Worm (Caenorhabditis elegans) whole organism, mixed stage, embryonic: ENCODE data around the gene C09F5.1.

ENCODE experiments used
- M03D4.4 ChIP-seq: sonication (generic microtip); optimal IDR thresholded peaks from 2 replicates; lab custom pipeline; 2017; ENCODE audit warnings: mild to moderate bottlenecking, missing genetic modification characterization, missing compliant biosample characterization
- blmp-1 ChIP-seq: fragments of 150-350 bp; optimal IDR thresholded peaks from 2 replicates; lab custom pipeline; 2014; ENCODE audit warnings: missing biosample characterization, missing genetic modification characterization
- ceh-39 ChIP-seq: fragments of 150-350 bp; optimal IDR thresholded peaks from 2 replicates; lab custom pipeline; 2014; ENCODE audit warnings: missing biosample characterization, missing genetic modification characterization
- ceh-43 ChIP-seq: fragments of 200-800 bp; sonication (Bioruptor generic); optimal IDR thresholded peaks from 2 replicates; lab custom pipeline; 2018; ENCODE audit warnings: mild to moderate bottlenecking, missing genetic modification characterization, moderate library complexity, missing compliant biosample characterization
- ceh-83 ChIP-seq: fragments of 200-800 bp; sonication (Bioruptor generic); optimal IDR thresholded peaks from 2 replicates; lab custom pipeline; 2018; ENCODE audit warnings: mild to moderate bottlenecking, missing genetic modification characterization, missing compliant biosample characterization
- ces-1 ChIP-seq: fragments of 150-350 bp; optimal IDR thresholded peaks from 2 replicates; lab custom pipeline; 2014; ENCODE audit warnings: missing biosample characterization, missing genetic modification reagents, missing genetic modification characterization
- cnd-1 ChIP-seq: fragments of 200-800 bp; sonication (Bioruptor generic); optimal IDR thresholded peaks from 2 replicates; lab custom pipeline; 2018; ENCODE audit warnings: mild to moderate bottlenecking, missing genetic modification characterization, missing compliant biosample characterization
- drap-1 ChIP-seq: fragments of 200-800 bp; sonication (Bioruptor generic); optimal IDR thresholded peaks from 3 replicates; lab custom pipeline; 2018; ENCODE audit warnings: mild to moderate bottlenecking, missing genetic modification characterization, missing compliant biosample characterization
- elt-3 ChIP-seq: fragments of 150-350 bp; optimal IDR thresholded peaks from 2 replicates; lab custom pipeline; 2014; ENCODE audit warnings: missing biosample characterization, missing genetic modification characterization
- ham-2 ChIP-seq: fragments of 200-800 bp; sonication (Bioruptor generic); optimal IDR thresholded peaks from 2 replicates; lab custom pipeline; 2018; ENCODE audit warnings: mild to moderate bottlenecking, missing genetic modification characterization, missing compliant biosample characterization
- hlh-1 ChIP-seq: fragments of 150-350 bp; optimal IDR thresholded peaks from 2 replicates; lab custom pipeline; 2014; ENCODE audit warnings: missing biosample characterization, missing genetic modification reagents, missing genetic modification characterization
- lin-13 ChIP-seq: fragments of 150-350 bp; optimal IDR thresholded peaks from 2 replicates; lab custom pipeline; 2014; ENCODE audit warnings: missing biosample characterization, missing genetic modification characterization
- lin-32 ChIP-seq: fragments of 200-800 bp; sonication (Bioruptor generic); optimal IDR thresholded peaks from 2 replicates; lab custom pipeline; 2018; ENCODE audit warnings: mild to moderate bottlenecking, missing genetic modification characterization, missing compliant biosample characterization
- lsy-2 ChIP-seq: fragments of 150-350 bp; optimal IDR thresholded peaks from 2 replicates; lab custom pipeline; 2014; ENCODE audit warnings: missing biosample characterization, missing genetic modification characterization
- mep-1 ChIP-seq: fragments of 150-350 bp; optimal IDR thresholded peaks from 2 replicates; lab custom pipeline; 2017; ENCODE audit warnings: missing biosample characterization, missing genetic modification reagents, missing genetic modification characterization, inconsistent platforms
- mls-2 ChIP-seq: sonication (generic microtip); optimal IDR thresholded peaks from 2 replicates; lab custom pipeline; 2016; ENCODE audit warnings: mild to moderate bottlenecking, missing genetic modification characterization, moderate library complexity, missing compliant biosample characterization
- nhr-12 ChIP-seq: fragments of 150-350 bp; optimal IDR thresholded peaks from 2 replicates; lab custom pipeline; 2014; ENCODE audit warnings: missing biosample characterization, missing genetic modification characterization
- pha-4 ChIP-seq: fragments of 150-350 bp; optimal IDR thresholded peaks from 2 replicates; lab custom pipeline; 2018; ENCODE audit warnings: missing biosample characterization, missing genetic modification reagents, missing genetic modification characterization
- sem-2 ChIP-seq: fragments of 200-800 bp; sonication (Bioruptor generic); optimal IDR thresholded peaks from 2 replicates; lab custom pipeline; 2018; ENCODE audit warnings: mild to moderate bottlenecking, missing genetic modification characterization, missing compliant biosample characterization
- snpc-4 ChIP-seq: fragments of 150-350 bp; optimal IDR thresholded peaks from 2 replicates; lab custom pipeline; 2014; ENCODE audit warnings: missing biosample characterization, missing genetic modification characterization
- sptf-1 ChIP-seq: sonication (generic microtip); optimal IDR thresholded peaks from 2 replicates; lab custom pipeline; 2017; ENCODE audit warnings: mild to moderate bottlenecking, missing genetic modification characterization, moderate library complexity, missing compliant biosample characterization
- unc-39 ChIP-seq: fragments of 150-350 bp; optimal IDR thresholded peaks from 2 replicates; lab custom pipeline; 2014; ENCODE audit warnings: missing biosample characterization, missing genetic modification characterization
- unc-62 ChIP-seq: fragments of 150-350 bp; optimal IDR thresholded peaks from 2 replicates; lab custom pipeline; 2014; ENCODE audit warnings: missing biosample characterization, missing genetic modification reagents, missing genetic modification characterization
- zip-8 ChIP-seq: fragments of 150-350 bp; optimal IDR thresholded peaks from 2 replicates; lab custom pipeline; 2014; ENCODE audit warnings: missing biosample characterization, missing genetic modification characterization
- ztf-11 ChIP-seq: fragments of 150-350 bp; optimal IDR thresholded peaks from 2 replicates; lab custom pipeline; 2014; ENCODE audit warnings: missing biosample characterization, missing genetic modification characterization

Gene C09F5.1

ce11 chrIII:691933-692332 is 33.4 kb downstream of the C09F5.1 start, which contains the start of gene W02B3.7:
Gene W02B3.7 (minus strand): TSS chrIII:692033.
- TF ChIP-seq ces-1 (GFP tag; lab: Kevin White, UChicago) (no peak), nhr-12 (no peak), snpc-4 (tag; lab: Kevin White, UChicago) (no peak), elt-3 (tag; lab: Kevin White, UChicago) (no peak), lin-13 (tag; lab: Kevin White, UChicago) (no peak), M03D4.4 (tag; lab: Kevin White, UChicago) (no peak), drap-1 (GFP tag; lab: Kevin White, UChicago) (no peak)

DNA sequence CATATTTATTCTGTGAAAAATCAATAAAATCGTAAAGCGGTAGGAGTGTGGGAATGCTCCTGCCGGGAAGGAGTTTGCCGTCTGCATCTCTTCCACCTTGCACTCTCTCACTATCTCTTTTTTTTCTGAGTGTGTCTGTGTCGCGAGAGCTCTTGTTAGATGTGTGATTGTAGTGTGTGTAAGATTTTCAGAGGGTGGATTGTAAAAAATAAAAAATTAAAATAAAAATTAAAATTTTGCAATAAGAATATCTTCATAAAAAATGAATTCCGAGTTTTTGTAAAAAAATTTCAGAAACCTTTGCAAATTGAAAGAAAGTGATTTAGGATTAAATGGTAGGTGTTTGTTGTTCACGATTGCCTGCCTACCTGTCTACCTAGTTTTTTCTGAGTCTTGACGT is 37.9 kb downstream of the C09F5.1 start, which contains the start of gene sel-15:
TSS of gene sel-15 (minus strand) at position 101 of the 400 bp plus-strand sequence.
- TF ChIP-seq cnd-1 (tag; lab: Kevin White, UChicago) (no peak), lin-32 (GFP tag; lab: Kevin White, UChicago) (no peak), blmp-1 (tag; lab: Kevin White, UChicago) (no peak), ceh-39 (no peak), lsy-2 (tag; lab: Kevin White, UChicago) (no peak), unc-62 (no peak), mls-2 (tag; lab: Kevin White, UChicago) (no peak), pha-4 (tag; lab: Kevin White, UChicago) (no peak), ztf-11 (tag; lab: Kevin White, UChicago) (no peak), ceh-83 (no peak), mep-1 (no peak), sem-2 (GFP tag; lab: Kevin White, UChicago) (no peak), hlh-1 (tag; lab: Kevin White, UChicago) (no peak), ceh-43 (GFP tag; lab: Kevin White, UChicago) (no peak), lin-13 (tag; lab: Kevin White, UChicago) (no peak), unc-39 (tag; lab: Kevin White, UChicago) (no peak), ham-2 (no peak), sptf-1 (no peak), zip-8 (no peak)

ce11 chrIII:698814-699213 is 40.3 kb downstream of the C09F5.1 start:
- peak; percentile 29 for TF ChIP-seq cnd-1 (tag; lab: Kevin White, UChicago)
- no peak for TF ChIP-seq hlh-1 (tag; lab: Kevin White, UChicago)

DNA sequence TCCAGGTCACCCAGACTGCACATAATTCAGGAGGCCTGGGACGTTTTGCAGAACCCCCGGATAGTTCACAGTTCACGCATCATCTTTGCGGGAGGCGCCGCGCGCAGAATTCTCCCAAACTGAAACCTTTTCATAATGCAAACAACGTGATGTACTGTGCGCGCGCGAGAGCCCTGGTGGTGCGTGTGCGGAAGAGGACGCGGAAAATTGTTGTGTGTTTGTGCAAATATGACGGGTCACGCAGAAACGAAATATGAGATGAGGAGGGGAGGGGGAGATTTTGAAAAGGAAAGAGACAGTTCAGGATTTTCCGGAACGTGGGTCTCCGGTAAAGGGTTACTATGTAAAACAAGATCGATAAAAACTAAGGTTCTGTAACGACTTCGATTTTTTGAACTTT is 51.5 kb downstream of the C09F5.1 start:
- TF ChIP-seq pha-4 (tag; lab: Kevin White, UChicago), result peak; percentile 77
- no peak for TF ChIP-seq ceh-43 (GFP tag; lab: Kevin White, UChicago)
- TF ChIP-seq, all 35 proteins: peak for 1
